Fruit fly (Drosophila melanogaster) whole organism, larva: ENCODE measurements around the gene CG31600.

Experiments
- noc ChIP-seq: fragments of 200-800 bp; sonication (Bioruptor generic); optimal IDR thresholded peaks from 3 replicates; lab custom pipeline; 2019; ENCODE audit warnings: missing biosample characterization, mild to moderate bottlenecking, missing genetic modification characterization, moderate library complexity

The CG31600 gene

dm6 chr2L:21915258-21915657 lies at the start of gene CG31600:
Gene CG31600 (minus strand): TSS chr2L:21915358.
- no peak for TF ChIP-seq noc (tag; lab: Kevin White, UChicago)

- TF ChIP-seq noc (tag; lab: Kevin White, UChicago) = no peak
These were observed 18.3 kb upstream of the CG31600 start for dm6 chr2L:21933496-21933895.

- TF ChIP-seq noc (tag; lab: Kevin White, UChicago) = no peak
These were observed 8.1 kb upstream of the CG31600 start for dm6 chr2L:21923267-21923666.

dm6 chr2L:21916000-21916399 lies 842 bp upstream of the CG31600 start, which contains the start of gene CG11634:
Gene CG11634 (plus strand): TSS chr2L:21916300.
- TF ChIP-seq noc (tag; lab: Kevin White, UChicago) = no peak

dm6 chr2L:21905989-21906388 lies 9.2 kb downstream of the CG31600 start, which contains the start of gene CG1428:
Gene CG1428 (plus strand): TSS chr2L:21906289.
- no peak for TF ChIP-seq noc (tag; lab: Kevin White, UChicago)

dm6 chr2L:21905139-21905538 lies 10.0 kb downstream of the CG31600 start:
- no peak for TF ChIP-seq noc (tag; lab: Kevin White, UChicago)

dm6 chr2L:21904183-21904582 lies 11.0 kb downstream of the CG31600 start:
- no peak for TF ChIP-seq noc (tag; lab: Kevin White, UChicago)

- no peak for TF ChIP-seq noc (tag; lab: Kevin White, UChicago)
These were observed 12.5 kb downstream of the CG31600 start, which contains the start of gene CG1421 for dm6 chr2L:21902693-21903092. Gene CG1421 (plus strand): TSS chr2L:21902993.

dm6 chr2L:21899001-21899715 lies 16.0 kb downstream of the CG31600 start:
- no peak for TF ChIP-seq noc (tag; lab: Kevin White, UChicago)

- TF ChIP-seq noc (tag; lab: Kevin White, UChicago) = no peak
These were observed 17.0 kb downstream of the CG31600 start, which contains the start of gene CG11629 for dm6 chr2L:21898189-21898588. Gene CG11629 (minus strand): TSS chr2L:21898289.

- no peak for TF ChIP-seq noc (tag; lab: Kevin White, UChicago)
These were observed 19.1 kb downstream of the CG31600 start for dm6 chr2L:21896046-21896445.

- no peak for TF ChIP-seq noc (tag; lab: Kevin White, UChicago)
These were observed 25.0 kb downstream of the CG31600 start for dm6 chr2L:21890205-21890604.

- TF ChIP-seq noc (tag; lab: Kevin White, UChicago) = no peak
These were observed 27.6 kb downstream of the CG31600 start for dm6 chr2L:21887582-21887981.

- TF ChIP-seq noc (tag; lab: Kevin White, UChicago) = no peak
These were observed 28.9 kb downstream of the CG31600 start for dm6 chr2L:21886260-21886659.

- TF ChIP-seq noc (tag; lab: Kevin White, UChicago) = no peak
These were observed 29.7 kb downstream of the CG31600 start for dm6 chr2L:21885502-21885901.

- TF ChIP-seq noc (tag; lab: Kevin White, UChicago) = no peak
These were observed 33.5 kb downstream of the CG31600 start for dm6 chr2L:21881504-21882124.

- no peak for TF ChIP-seq noc (tag; lab: Kevin White, UChicago)
These were observed 35.7 kb downstream of the CG31600 start for dm6 chr2L:21879411-21879810.
